Worm (Caenorhabditis elegans): ENCODE results near the gene glb-3.

DNA sequence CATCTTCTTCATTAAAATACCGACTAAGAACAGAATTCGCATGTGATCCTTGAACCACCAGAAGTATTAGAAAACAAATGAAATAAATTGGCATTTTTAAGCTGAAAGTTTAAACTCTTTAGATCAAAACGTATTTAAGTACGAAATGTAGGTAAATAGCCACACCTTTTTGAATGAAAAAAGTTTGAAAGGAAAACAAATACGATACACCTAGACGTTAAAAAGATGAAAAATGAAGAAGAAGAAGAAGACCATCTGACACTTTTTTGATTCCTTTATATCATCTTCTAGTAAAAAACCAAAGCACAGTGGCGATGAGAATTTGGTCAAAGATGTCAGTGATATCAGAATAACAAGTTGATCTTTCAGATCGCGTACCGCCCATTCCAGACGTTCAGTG is 38.5 kb upstream of the glb-3 start, which contains the start of gene Y42A5A.3:
- TF ChIP-seq W03F9.2 (tag; optimal IDR thresholded peaks at IDR 0.05) (no peak), him-1 (tag; optimal IDR thresholded peaks at IDR 0.05) (no peak)
